Worm (Caenorhabditis elegans): ENCODE results near the gene R13D11.4.

- TF ChIP-seq T22C8.4 (GFP tag; IDR thresholded peaks at IDR 0.05) (no peak), flt-1 (GFP tag; IDR thresholded peaks at IDR 0.05) (no peak), ref-1 (GFP tag; conservative IDR thresholded peaks at IDR 0.05) (no peak)
Observed at ce11 chrV:842611-843010, 32.0 kb downstream of the R13D11.4 start.

All from whole organism, midembryonic.